Worm (Caenorhabditis elegans): Measurements from ENCODE around the gene acd-4.
A peak's percentile ranks its signal among the peaks of the same experiment; 100 is the strongest.

ce11 chrV:8661241-8661954 lies 23.4 kb downstream of the acd-4 start:
- TF ChIP-seq pqm-1 (tag; optimal IDR thresholded peaks at IDR 0.05) (peak; percentile 52), aha-1 (tag; optimal IDR thresholded peaks at IDR 0.05) (no peak), nhr-12 (tag; optimal IDR thresholded peaks at IDR 0.05) (no peak), ceh-63 (GFP tag; optimal IDR thresholded peaks at IDR 0.05) (no peak), nhr-11 (tag; optimal IDR thresholded peaks at IDR 0.05) (no peak), ztf-4 (tag; optimal IDR thresholded peaks at IDR 0.05) (no peak), unc-62 (GFP tag; optimal IDR thresholded peaks at IDR 0.05) (no peak), jun-1 (tag; optimal IDR thresholded peaks at IDR 0.05) (peak; percentile 23), nhr-76 (tag; optimal IDR thresholded peaks at IDR 0.05) (no peak), elt-3 (tag; optimal IDR thresholded peaks at IDR 0.05) (peak in 3 of 6 experiments; percentile 24 to 61 (median 25))

Measured in whole organism, L1 larva.